Worm (Caenorhabditis elegans): ENCODE measurements around the gene gmeb-3.

Gene gmeb-3

ce11 chrIII:3735509-3736255 lies 32.6 kb upstream of the gmeb-3 start:
- TF ChIP-seq nfya-1 (tag; optimal IDR thresholded peaks at IDR 0.05; ENCODE audit: insufficient read depth) (peak; percentile 13), nhr-76 (tag; optimal IDR thresholded peaks at IDR 0.05) (no peak), nhr-23 (tag; optimal IDR thresholded peaks at IDR 0.05) (no peak), pha-4 (tag; optimal IDR thresholded peaks at IDR 0.05) (no peak), nhr-67 (tag; optimal IDR thresholded peaks at IDR 0.05) (no peak), ama-1 (optimal IDR thresholded peaks at IDR 0.05) (peak; percentile 78)

- peak; percentile 50 for TF ChIP-seq nhr-43 (tag; optimal IDR thresholded peaks at IDR 0.05; ENCODE audit: poor library complexity, severe bottlenecking)
- TF ChIP-seq egl-27 (tag; optimal IDR thresholded peaks at IDR 0.05) = no peak
- no peak for TF ChIP-seq elt-1 (tag; optimal IDR thresholded peaks at IDR 0.05)
- no peak for TF ChIP-seq ceh-28 (tag; optimal IDR thresholded peaks at IDR 0.05)
- TF ChIP-seq ztf-11 (tag; optimal IDR thresholded peaks at IDR 0.05) = no peak
- TF ChIP-seq nhr-67 (tag; optimal IDR thresholded peaks at IDR 0.05) = no peak
- TF ChIP-seq nhr-12 (tag; optimal IDR thresholded peaks at IDR 0.05) = no peak
These were observed 32.0 kb upstream of the gmeb-3 start, which contains the start of gene F34D10.4 for ce11 chrIII:3736302-3736701. Gene F34D10.4, plus strand, starts transcription at chrIII:3736602.

ce11 chrIII:3737742-3738141 lies 30.6 kb upstream of the gmeb-3 start:
- TF ChIP-seq fkh-10 (GFP tag; optimal IDR thresholded peaks at IDR 0.05) (no peak), nhr-76 (tag; optimal IDR thresholded peaks at IDR 0.05) (no peak), nfya-1 (tag; optimal IDR thresholded peaks at IDR 0.05; ENCODE audit: insufficient read depth) (no peak), fos-1 (tag; optimal IDR thresholded peaks at IDR 0.05) (no peak), ama-1 (optimal IDR thresholded peaks at IDR 0.05) (no peak), lin-39 (tag; optimal IDR thresholded peaks at IDR 0.05) (no peak), egl-5 (tag; optimal IDR thresholded peaks at IDR 0.05) (no peak), daf-12 (tag; optimal IDR thresholded peaks at IDR 0.05) (no peak)

ce11 chrIII:3738331-3738730 lies 30.0 kb upstream of the gmeb-3 start:
- TF ChIP-seq nfya-1 (tag; optimal IDR thresholded peaks at IDR 0.05; ENCODE audit: insufficient read depth) (no peak), nhr-25 (tag; optimal IDR thresholded peaks at IDR 0.05) (no peak), daf-12 (tag; optimal IDR thresholded peaks at IDR 0.05) (no peak), elt-3 (tag; optimal IDR thresholded peaks at IDR 0.05) (no peak), elt-1 (tag; optimal IDR thresholded peaks at IDR 0.05) (no peak), unc-62 (GFP tag; optimal IDR thresholded peaks at IDR 0.05) (no peak), pha-4 (tag; optimal IDR thresholded peaks at IDR 0.05) (no peak), ceh-9 (tag; optimal IDR thresholded peaks at IDR 0.05) (no peak), hmg-11 (tag; optimal IDR thresholded peaks at IDR 0.05) (no peak), ceh-82 (tag; optimal IDR thresholded peaks at IDR 0.05) (no peak), pqm-1 (tag; optimal IDR thresholded peaks at IDR 0.05) (no peak), nhr-11 (tag; optimal IDR thresholded peaks at IDR 0.05) (no peak), aly-2 (tag; optimal IDR thresholded peaks at IDR 0.05) (no peak), fos-1 (tag; optimal IDR thresholded peaks at IDR 0.05) (no peak), ZK546.5 (tag; optimal IDR thresholded peaks at IDR 0.05) (no peak), lin-15B (tag; optimal IDR thresholded peaks at IDR 0.05) (no peak), zag-1 (tag; optimal IDR thresholded peaks at IDR 0.05) (no peak), elt-2 (tag; optimal IDR thresholded peaks at IDR 0.05) (no peak), snpc-4 (tag; optimal IDR thresholded peaks at IDR 0.05) (no peak), sea-2 (GFP tag; optimal IDR thresholded peaks at IDR 0.05) (no peak)

- no peak for TF ChIP-seq ama-1 (optimal IDR thresholded peaks at IDR 0.05)
- no peak for TF ChIP-seq snpc-4 (tag; optimal IDR thresholded peaks at IDR 0.05)
These were observed 26.2 kb upstream of the gmeb-3 start for ce11 chrIII:3742090-3742489.

DNA sequence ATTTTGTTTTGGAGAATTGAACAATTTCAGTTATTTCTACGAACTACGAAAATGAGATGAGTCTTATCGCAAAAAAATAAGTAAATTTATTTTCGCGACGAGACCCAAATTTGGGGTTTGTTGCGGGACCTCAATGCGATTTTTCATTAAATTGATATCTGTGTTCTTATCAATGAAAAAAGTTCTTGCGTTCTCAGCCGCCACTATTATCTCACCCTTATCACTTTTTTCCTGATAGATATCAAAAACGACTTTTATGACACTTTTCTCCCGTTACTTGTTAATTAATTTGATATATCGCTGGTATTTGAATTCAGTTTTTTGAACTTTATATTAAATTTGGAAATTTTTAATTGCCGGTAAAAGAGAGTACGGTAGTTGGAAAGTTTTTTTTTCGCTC lies 24.9 kb upstream of the gmeb-3 start:
- TF ChIP-seq unc-62 (GFP tag; optimal IDR thresholded peaks at IDR 0.05) (no peak), ama-1 (optimal IDR thresholded peaks at IDR 0.05) (no peak), elt-3 (tag; optimal IDR thresholded peaks at IDR 0.05) (no peak), egl-5 (tag; optimal IDR thresholded peaks at IDR 0.05) (no peak), nhr-237 (tag; optimal IDR thresholded peaks at IDR 0.05) (no peak), ceh-9 (tag; optimal IDR thresholded peaks at IDR 0.05) (no peak), nhr-43 (tag; optimal IDR thresholded peaks at IDR 0.05; ENCODE audit: poor library complexity, severe bottlenecking) (no peak), unc-39 (tag; optimal IDR thresholded peaks at IDR 0.05) (no peak)

Measured in whole organism, L3 larva.